Fruit fly (Drosophila melanogaster) whole organism, prepupa: ENCODE results near the gene CG33630.
A peak's percentile ranks its signal among the peaks of the same experiment; 100 is the strongest.

Source experiments
- Blimp-1 ChIP-seq: fragments of 200-800 bp; sonication (Bioruptor generic); optimal IDR thresholded peaks from 3 replicates; lab custom pipeline; 2017; ENCODE audit warnings: missing biosample characterization, missing genetic modification characterization, mild to moderate bottlenecking, moderate library complexity, missing genetic modification reagents
- CG10631 ChIP-seq: fragments of 200-800 bp; sonication (Bioruptor generic); optimal IDR thresholded peaks from 2 replicates; lab custom pipeline; 2016; ENCODE audit warnings: missing biosample characterization, missing genetic modification characterization
- CG10669 ChIP-seq: fragments of 200-800 bp; sonication (Bioruptor generic); optimal IDR thresholded peaks from 3 replicates; lab custom pipeline; 2018; ENCODE audit warnings: missing biosample characterization, mild to moderate bottlenecking, missing genetic modification characterization, moderate library complexity
- CG11294 ChIP-seq: fragments of 200-800 bp; sonication (Bioruptor generic); IDR thresholded peaks from 2 replicates; pipeline ENCODE4 v1.3.6; 2022; ENCODE audit warnings: missing biosample characterization, missing genetic modification characterization
- CG11762 ChIP-seq: fragments of 200-800 bp; sonication (Bioruptor generic); optimal IDR thresholded peaks from 3 replicates; lab custom pipeline; 2016; ENCODE audit warnings: missing biosample characterization, missing genetic modification characterization; ENCODE audit not compliant: insufficient read depth
- CG3032 ChIP-seq: fragments of 200-800 bp; optimal IDR thresholded peaks from 2 replicates; lab custom pipeline; 2019; ENCODE audit warnings: missing biosample characterization, mild to moderate bottlenecking, missing genetic modification characterization, moderate library complexity
- CG31627 ChIP-seq: fragments of 200-800 bp; sonication (Bioruptor generic); optimal IDR thresholded peaks from 3 replicates; lab custom pipeline; 2016; ENCODE audit warnings: missing biosample characterization, missing genetic modification characterization
- CG32006 ChIP-seq: fragments of 200-800 bp; sonication (Bioruptor generic); optimal IDR thresholded peaks from 3 replicates; lab custom pipeline; 2017; ENCODE audit warnings: missing biosample characterization, mild to moderate bottlenecking, missing genetic modification characterization
- CG34406 ChIP-seq: fragments of 200-800 bp; sonication (Bioruptor generic); optimal IDR thresholded peaks from 3 replicates; lab custom pipeline; 2016; ENCODE audit warnings: missing biosample characterization, missing genetic modification characterization
- CG6163 ChIP-seq: fragments of 200-800 bp; sonication (Bioruptor generic); IDR thresholded peaks from 3 replicates; pipeline ENCODE4 v1.3.6; 2022; ENCODE audit warnings: missing biosample characterization, missing genetic modification characterization
- CG6792 ChIP-seq: fragments of 200-800 bp; sonication (Bioruptor generic); optimal IDR thresholded peaks from 3 replicates; lab custom pipeline; 2016; ENCODE audit warnings: missing biosample characterization, missing genetic modification characterization
- CG6854 ChIP-seq: fragments of 200-800 bp; sonication (Bioruptor generic); optimal IDR thresholded peaks from 2 replicates; lab custom pipeline; 2017; ENCODE audit warnings: missing biosample characterization, mild to moderate bottlenecking, missing genetic modification characterization
- CG9139 ChIP-seq: fragments of 200-800 bp; sonication (Bioruptor generic); optimal IDR thresholded peaks from 3 replicates; lab custom pipeline; 2017; ENCODE audit warnings: missing biosample characterization, mild to moderate bottlenecking, missing genetic modification characterization
- Eip78C ChIP-seq: fragments of 200-800 bp; sonication (Bioruptor generic); peaks from one replicate; lab custom pipeline; 2016; ENCODE audit warnings: missing biosample characterization, missing genetic modification characterization
- Eip93F ChIP-seq: fragments of 200-800 bp; sonication (Bioruptor generic); optimal IDR thresholded peaks from 2 replicates; lab custom pipeline; 2016; ENCODE audit warnings: missing biosample characterization, mild to moderate bottlenecking, missing genetic modification characterization
- Ets21C ChIP-seq: fragments of 200-800 bp; sonication (Bioruptor generic); optimal IDR thresholded peaks from 3 replicates; lab custom pipeline; 2016; ENCODE audit warnings: missing biosample characterization, missing genetic modification characterization
- Gug ChIP-seq: fragments of 200-800 bp; sonication (Bioruptor generic); IDR thresholded peaks from 2 replicates; pipeline ENCODE4 v1.3.6; 2022; ENCODE audit warnings: missing biosample characterization, missing genetic modification characterization
- Hr38 ChIP-seq: sonication (Bioruptor generic); optimal IDR thresholded peaks from 2 replicates; lab custom pipeline; 2016; ENCODE audit warnings: missing biosample characterization, missing genetic modification characterization
- Hr39 ChIP-seq: fragments of 200-800 bp; sonication (Bioruptor generic); optimal IDR thresholded peaks from 2 replicates; lab custom pipeline; 2016; ENCODE audit warnings: missing biosample characterization, missing genetic modification characterization
- Met ChIP-seq: fragments of 200-800 bp; sonication (Bioruptor generic); optimal IDR thresholded peaks from 3 replicates; lab custom pipeline; 2016; ENCODE audit warnings: missing biosample characterization, missing genetic modification characterization
- Smox ChIP-seq: fragments of 200-800 bp; sonication (Bioruptor generic); optimal IDR thresholded peaks from 3 replicates; lab custom pipeline; 2016; ENCODE audit warnings: missing biosample characterization, missing genetic modification characterization
- Sox102F ChIP-seq: fragments of 200-800 bp; sonication (Bioruptor generic); optimal IDR thresholded peaks from 2 replicates; lab custom pipeline; 2016; ENCODE audit warnings: missing biosample characterization, mild to moderate bottlenecking, missing genetic modification characterization
- Sox14 ChIP-seq: fragments of 200-800 bp; sonication (Bioruptor generic); optimal IDR thresholded peaks from 3 replicates; lab custom pipeline; 2016; ENCODE audit warnings: missing biosample characterization, missing genetic modification characterization
- achi ChIP-seq: fragments of 200-800 bp; sonication (Bioruptor generic); optimal IDR thresholded peaks from 3 replicates; lab custom pipeline; 2016; ENCODE audit warnings: missing biosample characterization, missing genetic modification characterization
- acj6 ChIP-seq: fragments of 200-800 bp; sonication (Bioruptor generic); optimal IDR thresholded peaks from 3 replicates; lab custom pipeline; 2016; ENCODE audit warnings: missing biosample characterization, missing genetic modification characterization
- cyc ChIP-seq: fragments of 200-800 bp; sonication (Bioruptor generic); optimal IDR thresholded peaks from 3 replicates; lab custom pipeline; 2016; ENCODE audit warnings: missing biosample characterization, missing genetic modification characterization
- dsx ChIP-seq: fragments of 200-800 bp; optimal IDR thresholded peaks from 3 replicates; lab custom pipeline; 2019; ENCODE audit warnings: missing biosample characterization, mild to moderate bottlenecking, missing genetic modification characterization, moderate library complexity; ENCODE audit not compliant: poor library complexity, severe bottlenecking
- esn ChIP-seq: fragments of 200-800 bp; sonication (Bioruptor generic); optimal IDR thresholded peaks from 2 replicates; lab custom pipeline; 2016; ENCODE audit warnings: missing biosample characterization, mild to moderate bottlenecking, missing genetic modification characterization, moderate library complexity
- fd59A ChIP-seq: fragments of 200-800 bp; sonication (Bioruptor generic); optimal IDR thresholded peaks from 2 replicates; lab custom pipeline; 2017; ENCODE audit warnings: missing biosample characterization, mild to moderate bottlenecking, missing genetic modification characterization, missing genetic modification reagents
- fkh ChIP-seq: fragments of 200-800 bp; sonication (Bioruptor generic); optimal IDR thresholded peaks from 3 replicates; lab custom pipeline; 2017; ENCODE audit warnings: missing biosample characterization, mild to moderate bottlenecking, missing genetic modification characterization, moderate library complexity
- lz ChIP-seq: fragments of 200-800 bp; sonication (Bioruptor generic); optimal IDR thresholded peaks from 3 replicates; lab custom pipeline; 2016; ENCODE audit warnings: missing biosample characterization, missing genetic modification characterization
- spab ChIP-seq: fragments of 200-800 bp; sonication (Bioruptor generic); optimal IDR thresholded peaks from 2 replicates; lab custom pipeline; 2017; ENCODE audit warnings: missing biosample characterization, mild to moderate bottlenecking, missing genetic modification characterization, missing genetic modification reagents
- ss ChIP-seq, 2 experiments: fragments of 200-800 bp; sonication (Bioruptor generic); optimal IDR thresholded peaks; 2 replicates in 1 of 2; 3 replicates in 1 of 2; lab custom pipeline; 2017 to 2018; ENCODE audit warnings: mild to moderate bottlenecking in 2 of 2, missing biosample characterization in 2 of 2, missing genetic modification characterization in 2 of 2, moderate library complexity in 1 of 2
- topi ChIP-seq: fragments of 200-800 bp; sonication (Bioruptor generic); optimal IDR thresholded peaks from 3 replicates; lab custom pipeline; 2016; ENCODE audit warnings: missing biosample characterization, missing genetic modification characterization
- vri ChIP-seq: fragments of 200-800 bp; sonication (Bioruptor generic); optimal IDR thresholded peaks from 3 replicates; lab custom pipeline; 2016; ENCODE audit warnings: missing biosample characterization, mild to moderate bottlenecking, missing genetic modification characterization

Gene CG33630

DNA sequence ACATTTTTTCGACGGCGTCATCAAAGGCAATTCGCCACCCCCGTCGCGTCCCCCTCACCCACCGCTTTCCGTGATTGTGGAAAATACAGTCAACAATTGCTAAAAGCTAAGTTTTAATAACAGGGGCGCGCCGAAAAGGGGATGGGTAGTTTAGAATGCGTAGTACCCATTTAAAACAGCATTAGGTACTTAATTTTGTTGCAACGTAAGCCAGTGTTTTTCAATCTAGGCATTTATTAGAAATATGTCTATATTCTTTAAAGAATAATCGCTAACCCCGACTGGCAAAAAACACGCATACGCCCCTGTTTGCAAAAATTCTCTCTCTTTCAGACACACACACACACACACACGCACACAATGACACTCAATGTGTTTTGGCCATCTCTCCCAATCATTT lies 22.5 kb downstream of the CG33630 start (continued):
- TF ChIP-seq Sox102F (GFP tag; lab: Kevin White, UChicago) (peak; percentile 81), CG10631 (peak; percentile 46), esn (GFP tag; lab: Kevin White, UChicago) (peak; percentile 88), Sox14 (GFP tag; lab: Kevin White, UChicago) (peak; percentile 84), CG9139 (GFP tag; lab: Kevin White, UChicago) (no peak), CG11294 (peak; percentile 35; the same call in 1 of the 2 replicates), Gug (GFP tag; lab: Robert Waterston, UW) (no peak), lz (GFP tag; lab: Kevin White, UChicago) (peak; percentile 88), Blimp-1 (peak; percentile 66), CG6854 (GFP tag; lab: Kevin White, UChicago) (no peak), CG6792 (GFP tag; lab: Kevin White, UChicago) (peak; percentile 67), topi (GFP tag; lab: Kevin White, UChicago) (peak; percentile 82), Ets21C (GFP tag; lab: Kevin White, UChicago) (peak; percentile 88), CG11762 (GFP tag; lab: Kevin White, UChicago) (no peak), CG31627 (GFP tag; lab: Kevin White, UChicago) (peak; percentile 92), CG10669 (GFP tag; lab: Kevin White, UChicago) (peak; percentile 48), Hr39 (GFP tag; lab: Kevin White, UChicago) (peak; percentile 91), fd59A (peak; percentile 23), cyc (GFP tag; lab: Kevin White, UChicago) (peak; percentile 85), acj6 (GFP tag; lab: Kevin White, UChicago) (peak; percentile 63), Smox (GFP tag; lab: Kevin White, UChicago) (peak; percentile 86), achi (peak; percentile 56), Hr38 (GFP tag; lab: Kevin White, UChicago) (no peak), spab (GFP tag; lab: Kevin White, UChicago) (peak; percentile 13), Eip93F (GFP tag; lab: Kevin White, UChicago) (no peak), fkh (GFP tag; lab: Kevin White, UChicago) (peak; percentile 22)

DNA sequence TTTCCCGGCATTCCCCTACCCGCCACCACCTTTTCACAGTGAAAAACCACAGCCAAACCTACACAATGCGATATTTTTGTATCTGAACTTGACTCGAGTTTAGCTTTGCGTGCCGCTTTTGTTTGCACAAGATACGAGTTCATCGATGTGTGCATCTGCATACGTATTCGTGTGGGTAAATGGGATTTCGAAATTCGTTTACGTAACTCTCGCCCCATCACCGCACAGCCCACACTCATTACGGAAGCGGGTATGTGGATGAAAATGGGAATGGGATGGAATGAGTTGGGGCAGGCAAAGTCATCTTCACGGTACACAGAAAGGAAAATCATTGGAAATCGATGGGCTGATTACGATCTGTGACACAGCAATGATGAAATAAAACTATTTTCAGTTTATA lies 23.8 kb downstream of the CG33630 start:
- TF ChIP-seq vri (GFP tag; lab: Kevin White, UChicago) = peak; percentile 66
- TF ChIP-seq dsx (GFP tag; lab: Kevin White, UChicago) = no peak
- TF ChIP-seq CG3032 (tag; lab: Kevin White, UChicago) = no peak
- TF ChIP-seq ss (GFP tag; optimal IDR thresholded peaks at IDR 0.05; lab: Kevin White, UChicago) = peak in 1 of 2 experiments; percentile 18

dm6 chr3R:10086683-10087082 lies 24.3 kb downstream of the CG33630 start:
- peak; percentile 3 for TF ChIP-seq acj6 (GFP tag; lab: Kevin White, UChicago)
- no peak for TF ChIP-seq CG6163 (GFP tag; lab: Robert Waterston, UW)
- TF ChIP-seq CG10669 (GFP tag; lab: Kevin White, UChicago) = peak; percentile 7
- no peak for TF ChIP-seq CG32006 (GFP tag; lab: Kevin White, UChicago)
- peak; percentile 75 for TF ChIP-seq Eip78C (GFP tag; lab: Kevin White, UChicago)
- no peak for TF ChIP-seq fd59A
- TF ChIP-seq CG34406 (GFP tag; lab: Kevin White, UChicago) = no peak
- TF ChIP-seq dsx (GFP tag; lab: Kevin White, UChicago) = no peak
- peak; percentile 3 for TF ChIP-seq Sox14 (GFP tag; lab: Kevin White, UChicago)
- 0 out of 2 replicates have a peak, but pooled peaks have one; percentile 9 for TF ChIP-seq CG11294
- TF ChIP-seq Met (GFP tag; lab: Kevin White, UChicago) = no peak
